Fruit fly (Drosophila melanogaster): ENCODE data around the gene CG14186.
A peak's percentile ranks its signal among the peaks of the same experiment; 100 is the strongest.

The CG14186 gene

DNA sequence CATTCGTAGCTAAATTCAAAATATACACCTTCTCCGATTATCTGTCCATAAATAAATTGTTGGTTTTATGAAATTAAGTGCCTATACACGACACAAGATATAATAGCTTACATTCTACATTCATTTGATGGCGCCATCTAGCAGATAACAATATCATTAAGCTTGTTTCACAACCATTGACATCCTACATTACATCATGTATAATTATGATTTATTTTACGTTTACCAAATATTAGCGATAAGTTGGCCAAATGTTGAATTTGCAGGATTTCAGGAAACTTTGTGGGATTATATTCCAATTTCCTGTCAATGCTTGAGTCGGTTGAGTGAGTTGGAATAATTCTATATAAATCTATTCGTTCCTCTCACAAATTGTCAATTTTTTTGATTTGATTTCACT is 6.3 kb downstream of the CG14186 start:
- no peak for TF ChIP-seq CG12605 (GFP tag; IDR thresholded peaks at IDR 0.05)
- peak; percentile 70 for TF ChIP-seq D1 (tag; optimal IDR thresholded peaks at IDR 0.05)

DNA sequence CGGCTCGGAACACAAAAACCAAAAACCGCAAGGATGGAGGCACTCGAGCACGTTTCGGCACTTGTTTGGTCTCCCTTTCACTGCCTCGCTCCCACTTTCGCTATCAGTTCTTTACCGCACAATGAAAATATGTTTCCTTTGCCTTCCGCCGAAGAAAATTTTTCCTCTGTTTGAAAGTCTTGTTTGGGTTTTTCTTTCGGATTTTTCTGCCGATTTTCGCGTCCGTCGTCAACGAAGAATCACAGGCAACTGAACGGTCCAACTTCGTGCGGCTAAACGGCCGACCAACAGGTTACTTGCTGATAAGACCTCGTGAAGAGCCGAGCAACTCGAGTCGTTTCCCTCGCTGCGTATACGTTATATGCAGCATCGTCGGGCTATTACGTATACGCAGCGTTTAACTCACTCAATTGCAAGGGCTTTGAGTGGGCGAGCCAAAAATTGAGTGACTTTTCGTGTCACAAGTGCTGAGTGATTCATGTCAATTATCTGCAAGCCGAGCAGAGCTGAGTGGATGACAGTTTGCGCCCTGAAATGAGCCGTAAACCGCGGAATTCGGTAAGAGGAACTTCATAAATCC is 14.8 kb downstream of the CG14186 start, which contains the start of gene sNPF-R:
TSS of gene sNPF-R (minus strand) at position 253 of the 580 bp plus-strand sequence.
- no peak for TF ChIP-seq CG8159 (tag; optimal IDR thresholded peaks at IDR 0.05)
- no peak for TF ChIP-seq CG32121 (GFP tag; IDR thresholded peaks at IDR 0.05)
- TF ChIP-seq CG17806 (tag; optimal IDR thresholded peaks at IDR 0.05), result no peak
- TF ChIP-seq gl (tag; optimal IDR thresholded peaks at IDR 0.05), result no peak
- TF ChIP-seq CG15710 (tag; optimal IDR thresholded peaks at IDR 0.05), result no peak
- TF ChIP-seq CG13204 (GFP tag; optimal IDR thresholded peaks at IDR 0.05), result no peak

DNA sequence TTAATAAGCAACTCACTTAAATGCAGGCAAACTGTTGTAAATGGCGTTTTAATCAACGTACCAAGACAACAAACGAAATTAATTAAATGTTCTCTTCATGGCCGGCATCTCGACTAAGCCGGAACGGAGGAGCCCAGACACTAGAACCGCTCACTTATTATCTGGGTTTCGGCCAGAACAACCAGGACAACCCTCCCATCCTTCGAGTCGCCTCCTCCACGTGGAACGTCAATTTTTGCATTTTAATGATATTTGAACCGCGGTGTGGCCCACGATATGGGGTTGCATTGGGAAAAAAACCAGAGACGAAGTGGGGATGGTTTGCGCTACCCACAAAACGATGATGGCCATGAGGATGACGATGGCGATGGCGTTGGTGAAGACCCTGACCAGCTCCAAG is 18.6 kb downstream of the CG14186 start:
- no peak for TF ChIP-seq D1 (tag; optimal IDR thresholded peaks at IDR 0.05)
- no peak for TF ChIP-seq Pif1A (GFP tag; optimal IDR thresholded peaks at IDR 0.05)
- TF ChIP-seq CG32121 (GFP tag; IDR thresholded peaks at IDR 0.05), result no peak
- TF ChIP-seq CG10348 (GFP tag; IDR thresholded peaks at IDR 0.05), result no peak
- no peak for TF ChIP-seq gl (tag; optimal IDR thresholded peaks at IDR 0.05)
- no peak for TF ChIP-seq Pif1B (GFP tag; optimal IDR thresholded peaks at IDR 0.05)

- TF ChIP-seq EcR (GFP tag; optimal IDR thresholded peaks at IDR 0.05) (no peak), CG10348 (GFP tag; IDR thresholded peaks at IDR 0.05) (no peak)
Observed at dm6 chr3L:20062546-20062945, 41.1 kb downstream of the CG14186 start.
